Fruit fly (Drosophila melanogaster): ENCODE measurements around the gene Jon25Biii.

- no peak for TF ChIP-seq Neu2 (GFP tag; optimal IDR thresholded peaks at IDR 0.05; ENCODE audit: borderline replicate concordance)
- no peak for TF ChIP-seq Dad (GFP tag; optimal IDR thresholded peaks at IDR 0.05)
- TF ChIP-seq sim (GFP tag; IDR thresholded peaks at IDR 0.05): no peak
Observed at dm6 chr2L:4982098-4982646, 31.6 kb upstream of the Jon25Biii start.
